Fruit fly (Drosophila melanogaster) whole organism, wandering third instar larva: ENCODE data around the gene SC35.

Source experiments
- Abd-B ChIP-seq: fragments of >200 bp; optimal IDR thresholded peaks from 2 replicates; lab custom pipeline; 2017; ENCODE audit warnings: missing biosample characterization, missing genetic modification characterization
- CG32264 ChIP-seq: fragments of 200-800 bp; sonication (Bioruptor generic); optimal IDR thresholded peaks from 2 replicates; lab custom pipeline; 2016; ENCODE audit warnings: missing biosample characterization, missing genetic modification characterization
- CG9705 ChIP-seq: fragments of 200-800 bp; sonication (Bioruptor generic); optimal IDR thresholded peaks from 2 replicates; lab custom pipeline; 2018; ENCODE audit warnings: missing biosample characterization, mild to moderate bottlenecking, missing genetic modification characterization
- CrebA ChIP-seq: fragments of 200-800 bp; sonication (Bioruptor generic); optimal IDR thresholded peaks from 2 replicates; lab custom pipeline; 2016; ENCODE audit warnings: missing biosample characterization, mild to moderate bottlenecking, missing genetic modification characterization, borderline replicate concordance
- Dfd ChIP-seq: fragments of >200 bp; optimal IDR thresholded peaks from 2 replicates; lab custom pipeline; 2017; ENCODE audit warnings: missing biosample characterization, missing genetic modification characterization
- Dif ChIP-seq: fragments of 200-275, 200-300 bp; sonication (Bioruptor generic); optimal IDR thresholded peaks from 2 replicates; lab custom pipeline; 2018; ENCODE audit warnings: missing biosample characterization, missing genetic modification characterization; ENCODE audit not compliant: partially characterized antibody
- GATAd ChIP-seq: sonication (Bioruptor generic); optimal IDR thresholded peaks from 2 replicates; lab custom pipeline; 2016; ENCODE audit warnings: missing biosample characterization, missing genetic modification characterization
- HLH106 ChIP-seq: fragments of 200-800 bp; optimal IDR thresholded peaks from 3 replicates; lab custom pipeline; 2019; ENCODE audit warnings: missing biosample characterization, mild to moderate bottlenecking, missing genetic modification characterization, moderate library complexity
- Hnf4 ChIP-seq: fragments of 200-800 bp; sonication (Bioruptor generic); optimal IDR thresholded peaks from 2 replicates; lab custom pipeline; 2016; ENCODE audit warnings: missing biosample characterization, mild to moderate bottlenecking, missing genetic modification characterization
- Hr78 ChIP-seq: fragments of >200 bp; optimal IDR thresholded peaks from 2 replicates; lab custom pipeline; 2017; ENCODE audit warnings: missing biosample characterization, missing genetic modification characterization
- Hr83 ChIP-seq: fragments of 200-300 bp; sonication (Bioruptor generic); optimal IDR thresholded peaks from 2 replicates; lab custom pipeline; 2016; ENCODE audit warnings: missing biosample characterization, mild to moderate bottlenecking, missing genetic modification characterization, moderate library complexity; ENCODE audit not compliant: poor library complexity, severe bottlenecking
- Jra ChIP-seq: sonication (Bioruptor generic); optimal IDR thresholded peaks from 2 replicates; lab custom pipeline; 2016; ENCODE audit warnings: missing biosample characterization, missing genetic modification characterization
- Mio ChIP-seq: sonication (Bioruptor generic); optimal IDR thresholded peaks from 2 replicates; lab custom pipeline; 2016; ENCODE audit warnings: missing biosample characterization, missing genetic modification characterization
- Myc ChIP-seq: fragments of >200 bp; optimal IDR thresholded peaks from 2 replicates; lab custom pipeline; 2017
- N ChIP-seq: fragments of >200 bp; optimal IDR thresholded peaks from 2 replicates; lab custom pipeline; 2018; ENCODE audit warnings: missing biosample characterization, missing external identifiers, missing genetic modification characterization
- OdsH ChIP-seq: fragments of 200-800 bp; sonication (Bioruptor generic); optimal IDR thresholded peaks from 2 replicates; lab custom pipeline; 2016; ENCODE audit warnings: missing biosample characterization, mild to moderate bottlenecking, missing genetic modification characterization
- Rel ChIP-seq, 2 experiments: fragments of 200-800 bp; sonication (Bioruptor generic) in 1 of 2; optimal IDR thresholded peaks; 2 replicates in 1 of 2; 3 replicates in 1 of 2; lab custom pipeline; 2016 to 2019; ENCODE audit warnings: mild to moderate bottlenecking in 2 of 2, missing biosample characterization in 2 of 2, missing genetic modification characterization in 2 of 2, moderate library complexity in 1 of 2
- Sp1 ChIP-seq: fragments of 200-800 bp; sonication (Bioruptor generic); optimal IDR thresholded peaks from 3 replicates; lab custom pipeline; 2019; ENCODE audit warnings: missing biosample characterization, mild to moderate bottlenecking, missing genetic modification characterization, moderate library complexity
- Vsx2 ChIP-seq: fragments of 200-300, 225-300 bp; sonication (Bioruptor generic); optimal IDR thresholded peaks from 2 replicates; lab custom pipeline; 2018; ENCODE audit warnings: missing biosample characterization, missing genetic modification characterization; ENCODE audit not compliant: partially characterized antibody
- br ChIP-seq: fragments of 200-800 bp; sonication (Bioruptor generic); optimal IDR thresholded peaks from 2 replicates; lab custom pipeline; 2016; ENCODE audit warnings: missing biosample characterization, missing genetic modification characterization
- brk ChIP-seq: fragments of 200-800 bp; sonication (Bioruptor generic); optimal IDR thresholded peaks from 2 replicates; lab custom pipeline; 2016; ENCODE audit warnings: missing biosample characterization, mild to moderate bottlenecking, missing genetic modification characterization
- dl ChIP-seq, 2 experiments: fragments of 175-275, 200-275 bp in 1 of 2; fragments of 200-275 bp in 1 of 2; sonication (Bioruptor generic); optimal IDR thresholded peaks; lab custom pipeline; 2018; ENCODE audit warnings: mild to moderate bottlenecking in 2 of 2, missing biosample characterization in 2 of 2, missing genetic modification characterization in 2 of 2, moderate library complexity in 2 of 2; ENCODE audit not compliant: partially characterized antibody in 2 of 2, insufficient read depth in 1 of 2
- dmrt93B ChIP-seq: fragments of 200-800 bp; sonication (Bioruptor generic); optimal IDR thresholded peaks from 2 replicates; lab custom pipeline; 2018; ENCODE audit warnings: missing biosample characterization, mild to moderate bottlenecking, missing genetic modification characterization
- dsf ChIP-seq: sonication (Bioruptor generic); optimal IDR thresholded peaks from 2 replicates; lab custom pipeline; 2016; ENCODE audit warnings: missing biosample characterization, missing genetic modification characterization, borderline replicate concordance
- ey ChIP-seq: fragments of 200-800 bp; sonication (Bioruptor generic); optimal IDR thresholded peaks from 2 replicates; lab custom pipeline; 2016; ENCODE audit warnings: missing biosample characterization, missing genetic modification characterization
- foxo ChIP-seq, 2 experiments: fragments of 200-800 bp; sonication (Bioruptor generic); optimal IDR thresholded peaks; 2 replicates in 1 of 2; 3 replicates in 1 of 2; lab custom pipeline; 2016 to 2017; ENCODE audit warnings: missing biosample characterization in 2 of 2, missing genetic modification characterization in 2 of 2
- fru ChIP-seq: fragments of 200-800 bp; sonication (Bioruptor generic); optimal IDR thresholded peaks from 3 replicates; lab custom pipeline; 2016; ENCODE audit warnings: missing biosample characterization, mild to moderate bottlenecking, missing genetic modification characterization
- h ChIP-seq: fragments of 200-800 bp; sonication (Bioruptor generic); optimal IDR thresholded peaks from 3 replicates; lab custom pipeline; 2016; ENCODE audit warnings: missing biosample characterization, mild to moderate bottlenecking, missing genetic modification characterization
- jim ChIP-seq: fragments of 175-275, 200-325 bp; sonication (Bioruptor generic); optimal IDR thresholded peaks from 2 replicates; lab custom pipeline; 2016; ENCODE audit warnings: missing biosample characterization, mild to moderate bottlenecking, missing genetic modification characterization
- lola ChIP-seq: fragments of >200 bp; optimal IDR thresholded peaks from 2 replicates; lab custom pipeline; 2017; ENCODE audit warnings: missing biosample characterization, missing genetic modification characterization
- pan ChIP-seq: fragments of >200 bp; optimal IDR thresholded peaks from 2 replicates; lab custom pipeline; 2017
- psq ChIP-seq: fragments of 200-800 bp; sonication (Bioruptor generic); optimal IDR thresholded peaks from 3 replicates; lab custom pipeline; 2017; ENCODE audit warnings: missing biosample characterization, mild to moderate bottlenecking, missing genetic modification characterization, moderate library complexity
- rgr ChIP-seq: fragments of 200-800 bp; sonication (Bioruptor generic); optimal IDR thresholded peaks from 3 replicates; lab custom pipeline; 2016; ENCODE audit warnings: missing biosample characterization, mild to moderate bottlenecking, missing genetic modification characterization
- sage ChIP-seq: fragments of 200-800 bp; sonication (Bioruptor generic); optimal IDR thresholded peaks from 2 replicates; lab custom pipeline; 2016; ENCODE audit warnings: missing biosample characterization, mild to moderate bottlenecking, missing genetic modification characterization
- sv ChIP-seq: fragments of 200-800 bp; sonication (Bioruptor generic); optimal IDR thresholded peaks from 3 replicates; lab custom pipeline; 2016; ENCODE audit warnings: missing biosample characterization, missing genetic modification characterization
- tai ChIP-seq: sonication (Bioruptor generic); optimal IDR thresholded peaks from 2 replicates; lab custom pipeline; 2016; ENCODE audit warnings: missing biosample characterization, missing genetic modification characterization
- usp ChIP-seq: fragments of >200 bp; optimal IDR thresholded peaks from 2 replicates; lab custom pipeline; 2017; ENCODE audit warnings: missing biosample characterization, missing genetic modification characterization
- woc ChIP-seq: sonication (Bioruptor generic); optimal IDR thresholded peaks from 2 replicates; lab custom pipeline; 2016; ENCODE audit warnings: missing biosample characterization, mild to moderate bottlenecking, missing genetic modification characterization

SC35 gene

DNA sequence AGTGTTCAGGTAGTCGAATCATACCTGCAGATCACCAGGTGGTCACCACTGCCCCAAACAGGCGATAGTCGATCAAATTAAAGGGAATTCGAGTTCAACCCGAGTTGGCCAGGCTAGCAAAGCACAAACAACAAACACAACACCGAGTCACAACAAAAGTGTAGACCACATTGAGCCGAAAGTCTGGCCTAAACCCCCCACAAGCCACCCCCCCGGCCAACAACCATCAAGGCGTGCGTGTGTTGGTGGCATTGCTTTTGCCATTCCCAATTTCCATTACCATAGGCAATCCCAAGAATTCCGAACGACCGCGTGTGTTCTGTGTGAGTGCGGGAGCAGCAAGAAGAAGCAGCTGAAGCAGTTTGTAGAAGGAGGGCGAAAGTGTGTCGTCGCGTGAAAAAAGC is at the start of gene SC35:
TSS of gene SC35 (minus strand) at position 131 of the 404 bp plus-strand sequence.
- TF ChIP-seq Rel (GFP tag; optimal IDR thresholded peaks at IDR 0.05; lab: Kevin White, UChicago) (no peak), Rel (tag; optimal IDR thresholded peaks at IDR 0.05; lab: Kevin White, UChicago) (peak; percentile 91), brk (no peak), br (GFP tag; lab: Kevin White, UChicago) (no peak), Hr78 (no peak), woc (GFP tag; lab: Kevin White, UChicago) (no peak), OdsH (GFP tag; lab: Kevin White, UChicago) (no peak), GATAd (GFP tag; lab: Kevin White, UChicago) (no peak), usp (GFP tag; lab: Kevin White, UChicago) (no peak), dl (GFP tag; optimal IDR thresholded peaks at IDR 0.05; lab: Kevin White, UChicago; ENCODE audit: insufficient read depth in 1 of 2, partially characterized antibody in 2 of 2) (peak; percentile 19 to 43), lola (no peak), ey (GFP tag; lab: Kevin White, UChicago) (no peak), CG9705 (no peak), tai (GFP tag; lab: Kevin White, UChicago) (no peak), foxo (GFP tag; optimal IDR thresholded peaks at IDR 0.05; lab: Kevin White, UChicago) (no peak), sage (GFP tag; lab: Kevin White, UChicago) (no peak), CG32264 (no peak), dmrt93B (no peak), Hnf4 (GFP tag; lab: Kevin White, UChicago) (no peak), HLH106 (tag; lab: Kevin White, UChicago) (no peak), dsf (GFP tag; lab: Kevin White, UChicago) (no peak), sv (GFP tag; lab: Kevin White, UChicago) (no peak), Sp1 (GFP tag; lab: Kevin White, UChicago) (no peak), Mio (GFP tag; lab: Kevin White, UChicago) (no peak), h (GFP tag; lab: Kevin White, UChicago) (no peak), Jra (GFP tag; lab: Kevin White, UChicago) (no peak), fru (GFP tag; lab: Kevin White, UChicago) (no peak), rgr (no peak), psq (peak; percentile 37), Myc (lab: Kevin White, UChicago) (peak; percentile 52), jim (peak; percentile 4), Dfd (no peak), Vsx2 (no peak), Hr83 (GFP tag; lab: Kevin White, UChicago) (peak; percentile 60), Dif (peak; percentile 2), N (no peak), pan (no peak), CrebA (GFP tag; lab: Kevin White, UChicago) (no peak), Abd-B (GFP tag; lab: Kevin White, UChicago) (no peak)

DNA sequence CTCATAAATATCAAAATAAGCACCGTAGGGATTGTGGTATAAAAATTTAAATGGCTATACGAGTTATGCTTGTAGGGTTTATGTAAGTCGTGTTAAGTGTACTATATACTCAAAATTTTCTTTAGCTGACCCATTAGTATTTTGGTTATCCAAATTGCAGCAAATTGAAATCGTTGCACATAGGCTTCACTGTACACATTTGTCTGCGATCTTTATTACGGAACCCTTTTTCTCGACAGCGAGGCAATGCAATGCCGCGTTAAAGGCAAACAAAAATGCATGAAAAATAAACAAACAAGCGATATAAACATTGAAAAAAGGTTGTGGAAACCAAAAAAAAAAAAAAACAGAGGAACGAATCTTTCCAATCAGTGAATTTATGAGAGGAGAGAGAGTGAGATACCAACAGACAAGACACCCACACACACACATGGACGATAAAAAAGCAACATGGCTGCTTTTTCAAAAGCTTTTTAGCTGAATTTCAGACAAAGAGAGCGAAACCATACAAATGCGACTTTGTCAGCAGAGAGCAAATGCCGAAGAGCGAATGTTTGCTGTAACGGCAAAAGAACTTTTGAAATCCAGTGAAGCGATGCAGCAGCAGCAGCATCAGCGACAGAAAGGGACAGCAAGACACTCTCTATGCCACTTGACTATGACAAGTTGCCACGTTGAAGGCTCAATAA is 49.5 kb upstream of the SC35 start:
- TF ChIP-seq br (GFP tag; lab: Kevin White, UChicago) (peak; percentile 97), HLH106 (tag; lab: Kevin White, UChicago) (peak; percentile 98), sv (GFP tag; lab: Kevin White, UChicago) (peak; percentile 82), woc (GFP tag; lab: Kevin White, UChicago) (peak; percentile 98), psq (peak; percentile 94), pan (no peak), Sp1 (GFP tag; lab: Kevin White, UChicago) (peak; percentile 96), h (GFP tag; lab: Kevin White, UChicago) (peak; percentile 97), Vsx2 (no peak), Jra (GFP tag; lab: Kevin White, UChicago) (peak; percentile 80), Abd-B (GFP tag; lab: Kevin White, UChicago) (no peak), usp (GFP tag; lab: Kevin White, UChicago) (no peak), CrebA (GFP tag; lab: Kevin White, UChicago) (no peak), Hr83 (GFP tag; lab: Kevin White, UChicago) (no peak), GATAd (GFP tag; lab: Kevin White, UChicago) (peak; percentile 68), Mio (GFP tag; lab: Kevin White, UChicago) (peak; percentile 86), jim (no peak), tai (GFP tag; lab: Kevin White, UChicago) (peak; percentile 89), Dfd (peak; percentile 24), foxo (GFP tag; optimal IDR thresholded peaks at IDR 0.05; lab: Kevin White, UChicago) (peak; percentile 77 to 97), fru (GFP tag; lab: Kevin White, UChicago) (peak; percentile 97), CG9705 (peak; percentile 96), Dif (peak; percentile 67), sage (GFP tag; lab: Kevin White, UChicago) (peak; percentile 93), dl (GFP tag; optimal IDR thresholded peaks at IDR 0.05; lab: Kevin White, UChicago; ENCODE audit: insufficient read depth in 1 of 2, partially characterized antibody in 2 of 2) (peak; percentile 46 to 66), lola (no peak), dmrt93B (peak; percentile 93), Hr78 (no peak), rgr (peak; percentile 97), N (no peak), ey (GFP tag; lab: Kevin White, UChicago) (peak; percentile 98), brk (peak; percentile 70), dsf (GFP tag; lab: Kevin White, UChicago) (peak; percentile 69), Rel (GFP tag; optimal IDR thresholded peaks at IDR 0.05; lab: Kevin White, UChicago) (no peak), Rel (tag; optimal IDR thresholded peaks at IDR 0.05; lab: Kevin White, UChicago) (peak; percentile 82), Hnf4 (GFP tag; lab: Kevin White, UChicago) (peak; percentile 96), OdsH (GFP tag; lab: Kevin White, UChicago) (peak; percentile 97), Myc (lab: Kevin White, UChicago) (no peak), CG32264 (peak; percentile 95)
- TF ChIP-seq, all 38 proteins: peak for 27
